Fruit fly (Drosophila melanogaster): ENCODE results near the gene Pus10.
A peak's percentile ranks its signal among the peaks of the same experiment; 100 is the strongest.

Gene Pus10

dm6 chr2L:131466-132270 lies 23.4 kb downstream of the Pus10 start, which contains the start of gene Gs1 (continued):
- TF ChIP-seq luna (GFP tag; optimal IDR thresholded peaks at IDR 0.05) (no peak), vfl (GFP tag; optimal IDR thresholded peaks at IDR 0.05) (no peak), gsb (GFP tag; IDR thresholded peaks at IDR 0.05) (no peak), CG13296 (GFP tag; optimal IDR thresholded peaks at IDR 0.05) (peak; percentile 66), pum (GFP tag; optimal IDR thresholded peaks at IDR 0.05) (no peak), Hmr (GFP tag; optimal IDR thresholded peaks at IDR 0.05) (peak; percentile 67), CG10979 (tag; optimal IDR thresholded peaks at IDR 0.05) (no peak), nerfin-2 (GFP tag; IDR thresholded peaks at IDR 0.05; ENCODE audit: partially characterized antibody) (no peak), Nf-YC (tag; optimal IDR thresholded peaks at IDR 0.05) (peak; percentile 85), CG11695 (GFP tag; IDR thresholded peaks at IDR 0.05) (0 out of 3 replicates have a peak, but pooled peaks have one; percentile 40), CG1529 (GFP tag; optimal IDR thresholded peaks at IDR 0.05) (peak; percentile 17), CG1233 (GFP tag; optimal IDR thresholded peaks at IDR 0.05) (peak; percentile 37), CG12104 (GFP tag; optimal IDR thresholded peaks at IDR 0.05) (no peak), tin (GFP tag; optimal IDR thresholded peaks at IDR 0.05) (no peak), jing (GFP tag; optimal IDR thresholded peaks at IDR 0.05) (no peak), dimm (GFP tag; IDR thresholded peaks at IDR 0.05) (no peak), CG43689 (GFP tag; IDR thresholded peaks at IDR 0.05) (peak; percentile 12; the same call in 1 of the 2 replicates), Fer3 (tag; optimal IDR thresholded peaks at IDR 0.05) (peak; percentile 50), NC2β (GFP tag; optimal IDR thresholded peaks at IDR 0.05) (no peak), Awh (GFP tag; IDR thresholded peaks at IDR 0.05) (no peak), ham (GFP tag; IDR thresholded peaks at IDR 0.05) (no peak), Gug (GFP tag; IDR thresholded peaks at IDR 0.05) (no peak), HHEX (GFP tag; optimal IDR thresholded peaks at IDR 0.05) (peak; percentile 34), CG7987 (GFP tag; optimal IDR thresholded peaks at IDR 0.05) (peak; percentile 29), HLH4C (GFP tag; IDR thresholded peaks at IDR 0.05; ENCODE audit: partially characterized antibody) (no peak), Atf3 (GFP tag; optimal IDR thresholded peaks at IDR 0.05) (no peak), Stat92E (GFP tag; optimal IDR thresholded peaks at IDR 0.05) (peak in 1 of 3 experiments; percentile 48), Dip2 (GFP tag; IDR thresholded peaks at IDR 0.05) (no peak), cato (GFP tag; optimal IDR thresholded peaks at IDR 0.05; ENCODE audit: borderline replicate concordance) (no peak), Doc3 (GFP tag; IDR thresholded peaks at IDR 0.05; ENCODE audit: partially characterized antibody) (peak; percentile 14; the same call in 1 of the 3 replicates), Atf-2 (GFP tag; optimal IDR thresholded peaks at IDR 0.05) (no peak), caup (GFP tag; optimal IDR thresholded peaks at IDR 0.05; ENCODE audit: severe bottlenecking) (peak; percentile 60), gcm2 (GFP tag; optimal IDR thresholded peaks at IDR 0.05) (no peak), ftz-f1 (GFP tag; optimal IDR thresholded peaks at IDR 0.05) (peak; percentile 89), CG10366 (GFP tag; IDR thresholded peaks at IDR 0.05) (no peak), Sry-δ (GFP tag; optimal IDR thresholded peaks at IDR 0.05) (no peak), gfzf (GFP tag; optimal IDR thresholded peaks at IDR 0.05) (no peak), CG17612 (GFP tag; IDR thresholded peaks at IDR 0.05) (no peak), vvl (GFP tag; IDR thresholded peaks at IDR 0.05) (peak; percentile 59; the same call in 1 of the 2 replicates), kah (GFP tag; optimal IDR thresholded peaks at IDR 0.05) (peak; percentile 21), GATAe (GFP tag; conservative IDR thresholded peaks at IDR 0.05) (no peak; the same call in 1 of the 2 replicates), CG10543 (GFP tag; optimal IDR thresholded peaks at IDR 0.05) (peak; percentile 89), lab (GFP tag; optimal IDR thresholded peaks at IDR 0.05) (peak; percentile 81), vnd (GFP tag; IDR thresholded peaks at IDR 0.05; ENCODE audit: partially characterized antibody) (no peak), grn (GFP tag; optimal IDR thresholded peaks at IDR 0.05) (no peak), CG12219 (GFP tag; optimal IDR thresholded peaks at IDR 0.05) (peak; percentile 34), E2f2 (GFP tag; IDR thresholded peaks at IDR 0.05) (peak; percentile 34; the same call in 1 of the 2 replicates), CG8944 (GFP tag; optimal IDR thresholded peaks at IDR 0.05) (no peak), Sox102F (GFP tag; optimal IDR thresholded peaks at IDR 0.05) (no peak)

Measured in whole organism, embryonic.